Worm (Caenorhabditis elegans) whole organism, L3 larva: ENCODE measurements around the gene srh-147.

Experiments
- ceh-16 ChIP-seq: sonication (generic microtip); optimal IDR thresholded peaks from 2 replicates; lab custom pipeline; 2017; ENCODE audit warnings: missing biosample characterization, missing genetic modification characterization
- ceh-9 ChIP-seq: sonication (generic microtip); optimal IDR thresholded peaks from 2 replicates; lab custom pipeline; 2018; ENCODE audit warnings: missing biosample characterization, missing genetic modification characterization
- elt-2 ChIP-seq: sonication (generic microtip); optimal IDR thresholded peaks from 2 replicates; lab custom pipeline; 2016; ENCODE audit warnings: missing genetic modification reagents, mild to moderate bottlenecking, missing genetic modification characterization, missing compliant biosample characterization
- fkh-2 ChIP-seq: fragments of 150-350 bp; optimal IDR thresholded peaks from 2 replicates; lab custom pipeline; 2014; ENCODE audit warnings: missing biosample characterization, missing genetic modification reagents, missing genetic modification characterization
- lin-39 ChIP-seq: fragments of 150-350 bp; optimal IDR thresholded peaks from 2 replicates; lab custom pipeline; 2018; ENCODE audit warnings: missing biosample characterization, missing genetic modification reagents, missing genetic modification characterization
- nhr-23 ChIP-seq: fragments of 150-350 bp; optimal IDR thresholded peaks from 2 replicates; lab custom pipeline; 2014; ENCODE audit warnings: missing biosample characterization, missing genetic modification reagents, missing genetic modification characterization
- nhr-25 ChIP-seq: sonication (generic microtip); optimal IDR thresholded peaks from 2 replicates; lab custom pipeline; 2017; ENCODE audit warnings: missing biosample characterization, missing genetic modification characterization
- pha-4 ChIP-seq: fragments of 150-350 bp; optimal IDR thresholded peaks from 2 replicates; lab custom pipeline; 2014; ENCODE audit warnings: missing biosample characterization, missing genetic modification reagents, missing genetic modification characterization
- pqm-1 ChIP-seq: fragments of 150-350 bp; optimal IDR thresholded peaks from 2 replicates; lab custom pipeline; 2017; ENCODE audit warnings: missing biosample characterization, missing genetic modification characterization, inconsistent platforms
- skn-1 ChIP-seq: fragments of 150-350 bp; optimal IDR thresholded peaks from 2 replicates; lab custom pipeline; 2014; ENCODE audit warnings: missing biosample characterization, missing genetic modification characterization
- snpc-4 ChIP-seq: fragments of 150-350 bp; optimal IDR thresholded peaks from 2 replicates; lab custom pipeline; 2014; ENCODE audit warnings: missing biosample characterization, missing genetic modification characterization
- zag-1 ChIP-seq: fragments of 150-350 bp; optimal IDR thresholded peaks from 2 replicates; lab custom pipeline; 2014; ENCODE audit warnings: missing biosample characterization, missing genetic modification characterization

DNA sequence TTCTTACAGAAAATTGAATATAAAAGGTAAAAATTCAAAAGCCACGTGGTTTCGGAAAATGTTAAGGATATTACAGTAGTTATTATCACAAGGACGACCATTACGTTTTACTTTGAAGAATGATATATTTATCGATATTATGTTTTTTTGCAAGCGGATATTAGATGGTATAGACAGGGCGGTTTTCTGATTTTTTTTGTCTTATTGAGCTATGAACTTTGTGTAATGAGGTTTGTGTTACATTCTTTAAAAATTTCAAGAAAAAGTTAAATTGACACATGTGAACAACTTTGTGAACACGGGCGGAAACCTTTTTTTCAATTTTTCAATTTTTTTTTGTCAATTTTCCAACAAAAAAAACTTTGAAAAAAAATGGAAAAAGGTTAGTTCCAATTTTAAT lies 25.3 kb downstream of the srh-147 start, which contains the start of gene srbc-50:
- TF ChIP-seq nhr-23 (no peak), fkh-2 (tag; lab: Kevin White, UChicago) (no peak), elt-2 (no peak), lin-39 (tag; lab: Kevin White, UChicago) (no peak), pqm-1 (tag; lab: Kevin White, UChicago) (no peak), ceh-16 (no peak), pha-4 (no peak), skn-1 (tag; lab: Kevin White, UChicago) (no peak), snpc-4 (no peak), ceh-9 (tag; lab: Kevin White, UChicago) (no peak), nhr-25 (tag; lab: Kevin White, UChicago) (no peak), zag-1 (tag; lab: Kevin White, UChicago) (no peak)
